Worm (Caenorhabditis elegans) whole organism, young adult: ENCODE data around the gene R05G6.5.

Source experiments
- B0261.1 ChIP-seq: sonication (generic microtip); optimal IDR thresholded peaks from 2 replicates; lab custom pipeline; 2016; ENCODE audit warnings: mild to moderate bottlenecking, missing genetic modification characterization, moderate library complexity, missing compliant biosample characterization
- C06A6.2 ChIP-seq: fragments of 200-800 bp; sonication (Bioruptor generic); conservative IDR thresholded peaks from 2 replicates; pipeline ENCODE4 v1.3.6; 2022; ENCODE audit warnings: missing genetic modification characterization, missing compliant biosample characterization
- F22D6.2 ChIP-seq: sonication (generic microtip); optimal IDR thresholded peaks from 2 replicates; lab custom pipeline; 2016; ENCODE audit warnings: mild to moderate bottlenecking, missing genetic modification characterization, missing compliant biosample characterization
- F57C9.4 ChIP-seq: sonication (generic microtip); optimal IDR thresholded peaks from 2 replicates; lab custom pipeline; 2017; ENCODE audit warnings: mild to moderate bottlenecking, missing genetic modification characterization, missing compliant biosample characterization
- Y53G8AR.9 ChIP-seq: fragments of 200-800 bp; sonication (Bioruptor generic); conservative IDR thresholded peaks from 2 replicates; pipeline ENCODE4 v1.3.6; 2022; ENCODE audit warnings: missing genetic modification reagents, missing genetic modification characterization, missing compliant biosample characterization
- aptf-2 ChIP-seq: fragments of 200-800 bp; sonication (Bioruptor generic); conservative IDR thresholded peaks from 2 replicates; pipeline ENCODE4 v1.3.6; 2022; ENCODE audit warnings: missing genetic modification reagents, missing genetic modification characterization, missing compliant biosample characterization
- attf-5 ChIP-seq: fragments of 200-800 bp; sonication (Bioruptor generic); optimal IDR thresholded peaks from 2 replicates; lab custom pipeline; 2018; ENCODE audit warnings: mild to moderate bottlenecking, missing genetic modification characterization, missing compliant biosample characterization
- attf-6 ChIP-seq: fragments of 200-800 bp; sonication (Bioruptor generic); IDR thresholded peaks from 2 replicates; pipeline ENCODE4 v1.3.6; 2022; ENCODE audit warnings: missing genetic modification reagents, missing genetic modification characterization, missing compliant biosample characterization
- cebp-1 ChIP-seq, 2 experiments: fragments of 200-800 bp in 1 of 2; sonication (Bioruptor generic) in 1 of 2; sonication (generic microtip) in 1 of 2; IDR thresholded peaks in 1 of 2; optimal IDR thresholded peaks in 1 of 2; 2 replicates each; pipeline versions ENCODE4 v1.3.6 to Lab custom; 2017 to 2022; ENCODE audit warnings: missing compliant biosample characterization in 2 of 2, missing genetic modification characterization in 2 of 2, mild to moderate bottlenecking in 1 of 2, missing genetic modification reagents in 1 of 2, moderate library complexity in 1 of 2
- ceh-27 ChIP-seq: fragments of 200-800 bp; sonication (Bioruptor generic); optimal IDR thresholded peaks from 2 replicates; lab custom pipeline; 2018; ENCODE audit warnings: mild to moderate bottlenecking, missing genetic modification characterization, moderate library complexity, missing compliant biosample characterization
- chd-7 ChIP-seq: sonication (generic microtip); optimal IDR thresholded peaks from 2 replicates; lab custom pipeline; 2016; ENCODE audit warnings: mild to moderate bottlenecking, missing genetic modification characterization, moderate library complexity, missing compliant biosample characterization
- dox-1 ChIP-seq: fragments of 200-800 bp; sonication (Bioruptor generic); IDR thresholded peaks from 2 replicates; pipeline ENCODE4 v1.3.6; 2022; ENCODE audit warnings: missing genetic modification reagents, missing genetic modification characterization, missing compliant biosample characterization
- dpl-1 ChIP-seq: fragments of 150-350 bp; optimal IDR thresholded peaks from 2 replicates; lab custom pipeline; 2014; ENCODE audit warnings: missing biosample characterization, missing genetic modification reagents, missing genetic modification characterization
- egl-18 ChIP-seq: fragments of 200-800 bp; sonication (Bioruptor generic); IDR thresholded peaks from 2 replicates; pipeline ENCODE4 v1.3.6; 2022; ENCODE audit warnings: missing genetic modification reagents, missing genetic modification characterization, missing compliant biosample characterization
- ekl-4 ChIP-seq: fragments of 200-800 bp; sonication (Bioruptor generic); IDR thresholded peaks from 2 replicates; pipeline ENCODE4 v1.3.6; 2022; ENCODE audit warnings: missing genetic modification reagents, missing genetic modification characterization, missing compliant biosample characterization
- ets-4 ChIP-seq: fragments of 200-800 bp; sonication (Bioruptor generic); optimal IDR thresholded peaks from 2 replicates; lab custom pipeline; 2018; ENCODE audit warnings: mild to moderate bottlenecking, missing genetic modification characterization, missing compliant biosample characterization
- hmg-1.2 ChIP-seq: fragments of 200-800 bp; sonication (Bioruptor generic); IDR thresholded peaks from 2 replicates; pipeline ENCODE4 v1.3.6; 2022; ENCODE audit warnings: missing genetic modification reagents, missing genetic modification characterization, missing compliant biosample characterization
- hrde-1 ChIP-seq: sonication (generic microtip); optimal IDR thresholded peaks from 2 replicates; lab custom pipeline; 2016; ENCODE audit warnings: missing genetic modification characterization, mild to moderate bottlenecking, missing compliant biosample characterization, moderate library complexity, missing genotype, missing genetic modification reagents, borderline replicate concordance
- let-607 ChIP-seq, 2 experiments: fragments of 200-800 bp in 1 of 2; sonication (Bioruptor generic) in 1 of 2; sonication (generic microtip) in 1 of 2; optimal IDR thresholded peaks; 2 replicates each; lab custom pipeline; 2016 to 2018; ENCODE audit warnings: mild to moderate bottlenecking in 2 of 2, missing compliant biosample characterization in 2 of 2, missing genetic modification characterization in 2 of 2, moderate library complexity in 2 of 2, missing genotype in 1 of 2
- lin-40 ChIP-seq: sonication (generic microtip); optimal IDR thresholded peaks from 2 replicates; lab custom pipeline; 2016; ENCODE audit warnings: missing genetic modification characterization, mild to moderate bottlenecking, missing compliant biosample characterization, missing genotype, missing genetic modification reagents
- lsl-1 ChIP-seq: fragments of 200-800 bp; sonication (Bioruptor generic); optimal IDR thresholded peaks from 2 replicates; lab custom pipeline; 2018; ENCODE audit warnings: mild to moderate bottlenecking, missing genetic modification characterization, moderate library complexity, missing compliant biosample characterization
- madf-6 ChIP-seq: fragments of 200-800 bp; sonication (Bioruptor generic); IDR thresholded peaks from 2 replicates; pipeline ENCODE4 v1.3.6; 2022; ENCODE audit warnings: missing genetic modification reagents, missing genetic modification characterization, missing compliant biosample characterization
- madf-8 ChIP-seq: fragments of 200-800 bp; sonication (Bioruptor generic); conservative IDR thresholded peaks from 2 replicates; pipeline ENCODE4 v1.3.6; 2022; ENCODE audit warnings: missing genetic modification reagents, missing genetic modification characterization, missing compliant biosample characterization
- mes-4 ChIP-seq: sonication (generic microtip); optimal IDR thresholded peaks from 2 replicates; lab custom pipeline; 2016; ENCODE audit warnings: missing genotype, missing genetic modification characterization, missing compliant biosample characterization
- nhr-27 ChIP-seq: fragments of 200-800 bp; sonication (Bioruptor generic); optimal IDR thresholded peaks from 2 replicates; lab custom pipeline; 2018; ENCODE audit warnings: mild to moderate bottlenecking, missing genetic modification characterization, moderate library complexity, missing compliant biosample characterization
- nhr-80 ChIP-seq: sonication (generic microtip); optimal IDR thresholded peaks from 2 replicates; lab custom pipeline; 2016; ENCODE audit warnings: missing genetic modification characterization, missing compliant biosample characterization
- pbrm-1 ChIP-seq: fragments of 200-800 bp; sonication (Bioruptor generic); IDR thresholded peaks from 2 replicates; pipeline ENCODE4 v1.3.6; 2022; ENCODE audit warnings: missing genetic modification reagents, missing genetic modification characterization, missing compliant biosample characterization
- rpc-1 ChIP-seq, 2 experiments: fragments of 150-350 bp in 1 of 2; sonication (generic microtip) in 1 of 2; optimal IDR thresholded peaks; 2 replicates each; lab custom pipeline; 2014 to 2018; ENCODE audit warnings: missing biosample characterization in 1 of 2, missing genetic modification characterization in 1 of 2, missing genetic modification reagents in 1 of 2, missing genotype in 1 of 2
- snpc-1.3 ChIP-seq: sonication (generic microtip); optimal IDR thresholded peaks from 2 replicates; lab custom pipeline; 2017; ENCODE audit warnings: missing genetic modification characterization, mild to moderate bottlenecking, missing compliant biosample characterization, antibody characterized with exemption, moderate library complexity, missing genotype, missing genetic modification reagents; ENCODE audit not compliant: insufficient read depth
- snpc-4 ChIP-seq, 5 experiments: fragments of 150-350 bp in 1 of 5; sonication (generic microtip) in 4 of 5; optimal IDR thresholded peaks; 2 replicates each; lab custom pipeline; 2014 to 2018; ENCODE audit warnings: missing genetic modification characterization in 5 of 5, missing biosample characterization in 3 of 5, antibody characterized with exemption in 2 of 5, mild to moderate bottlenecking in 2 of 5, missing compliant biosample characterization in 2 of 5, missing genotype in 2 of 5, moderate library complexity in 2 of 5, missing genetic modification reagents in 1 of 5
- somi-1 ChIP-seq: fragments of 200-800 bp; sonication (Bioruptor generic); optimal IDR thresholded peaks from 2 replicates; lab custom pipeline; 2018; ENCODE audit warnings: mild to moderate bottlenecking, missing genetic modification characterization, missing compliant biosample characterization
- tbp1 ChIP-seq: fragments of 200-800 bp; sonication (Bioruptor generic); optimal IDR thresholded peaks from 2 replicates; lab custom pipeline; 2018; ENCODE audit warnings: mild to moderate bottlenecking, missing genetic modification characterization, missing compliant biosample characterization
- ztf-25 ChIP-seq: fragments of 200-800 bp; sonication (Bioruptor generic); IDR thresholded peaks from 2 replicates; pipeline ENCODE4 v1.3.6; 2022; ENCODE audit warnings: missing genetic modification reagents, missing genetic modification characterization, missing compliant biosample characterization
- ztf-28 ChIP-seq: fragments of 200-800 bp; sonication (Bioruptor generic); IDR thresholded peaks from 2 replicates; pipeline ENCODE4 v1.3.6; 2022; ENCODE audit warnings: missing genetic modification reagents, missing genetic modification characterization, missing compliant biosample characterization

The R05G6.5 gene

DNA sequence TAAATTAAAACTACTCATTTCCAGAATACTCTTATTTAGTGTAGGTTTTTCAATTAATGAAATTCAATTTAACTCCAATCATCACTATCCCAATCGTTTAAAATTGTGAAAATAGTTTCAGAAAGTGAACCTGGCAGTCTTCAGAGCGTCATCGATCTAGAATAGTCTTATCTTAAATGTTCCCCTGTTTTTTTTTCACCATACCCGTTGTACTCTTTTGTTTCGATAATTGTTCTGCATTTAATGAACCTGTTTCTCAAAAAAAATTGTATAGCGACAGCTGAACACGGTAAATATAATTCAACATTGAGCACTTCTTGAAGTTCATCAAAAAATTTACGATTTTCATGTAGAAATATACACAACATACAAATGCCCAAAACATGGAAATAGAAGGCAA is 43.1 kb downstream of the R05G6.5 start (continued):
- peak; percentile 3 for TF ChIP-seq snpc-1.3 (tag; lab: Kevin White, UChicago)

DNA sequence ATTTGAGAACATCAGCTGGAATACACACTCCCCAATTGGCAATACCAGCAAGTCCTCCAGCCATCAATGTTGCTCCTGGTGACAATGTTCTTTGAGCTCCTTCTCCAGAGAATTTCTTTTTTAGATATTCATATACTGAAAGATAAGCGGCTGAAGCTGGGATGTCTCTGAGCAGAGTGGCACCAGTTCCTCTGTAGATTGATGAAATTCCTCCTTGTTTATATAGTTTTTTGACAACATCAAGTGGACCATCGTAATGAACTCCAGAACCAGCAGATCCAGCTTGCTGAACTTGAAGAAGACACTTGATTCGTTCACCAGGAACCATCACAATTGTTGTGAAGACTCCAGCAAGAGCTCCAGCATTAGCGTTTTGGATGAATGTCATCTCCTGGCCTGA is 43.9 kb downstream of the R05G6.5 start:
- TF ChIP-seq lin-40 (tag; lab: Kevin White, UChicago), result no peak
- TF ChIP-seq ceh-27 (GFP tag; lab: Kevin White, UChicago), result no peak
- no peak for TF ChIP-seq cebp-1 (GFP tag; IDR thresholded peaks at IDR 0.05; lab: Robert Waterston, UW)
- no peak for TF ChIP-seq cebp-1 (tag; optimal IDR thresholded peaks at IDR 0.05; lab: Kevin White, UChicago)
- TF ChIP-seq chd-7 (tag; lab: Kevin White, UChicago), result no peak
- TF ChIP-seq F22D6.2 (tag; lab: Kevin White, UChicago), result no peak
- TF ChIP-seq B0261.1 (tag; lab: Kevin White, UChicago), result no peak
- TF ChIP-seq snpc-1.3 (tag; lab: Kevin White, UChicago), result no peak
- TF ChIP-seq egl-18 (GFP tag; lab: Robert Waterston, UW), result no peak
- no peak for TF ChIP-seq ztf-28 (GFP tag; lab: Robert Waterston, UW)
- no peak for TF ChIP-seq nhr-27 (tag; lab: Kevin White, UChicago)
- TF ChIP-seq ztf-25 (GFP tag; lab: Robert Waterston, UW), result no peak
- TF ChIP-seq rpc-1 (optimal IDR thresholded peaks at IDR 0.05; lab: Kevin White, UChicago), result no peak
- no peak for TF ChIP-seq rpc-1 (tag; optimal IDR thresholded peaks at IDR 0.05; lab: Kevin White, UChicago)
- TF ChIP-seq lsl-1 (GFP tag; lab: Kevin White, UChicago), result no peak
- TF ChIP-seq attf-6 (GFP tag; lab: Robert Waterston, UW), result no peak
- no peak for TF ChIP-seq ets-4 (GFP tag; lab: Kevin White, UChicago)
- TF ChIP-seq dpl-1 (GFP tag; lab: Kevin White, UChicago), result no peak
- TF ChIP-seq madf-6 (GFP tag; lab: Robert Waterston, UW), result no peak
- no peak for TF ChIP-seq hrde-1
- TF ChIP-seq Y53G8AR.9 (GFP tag; lab: Robert Waterston, UW), result no peak
- TF ChIP-seq C06A6.2, result no peak

DNA sequence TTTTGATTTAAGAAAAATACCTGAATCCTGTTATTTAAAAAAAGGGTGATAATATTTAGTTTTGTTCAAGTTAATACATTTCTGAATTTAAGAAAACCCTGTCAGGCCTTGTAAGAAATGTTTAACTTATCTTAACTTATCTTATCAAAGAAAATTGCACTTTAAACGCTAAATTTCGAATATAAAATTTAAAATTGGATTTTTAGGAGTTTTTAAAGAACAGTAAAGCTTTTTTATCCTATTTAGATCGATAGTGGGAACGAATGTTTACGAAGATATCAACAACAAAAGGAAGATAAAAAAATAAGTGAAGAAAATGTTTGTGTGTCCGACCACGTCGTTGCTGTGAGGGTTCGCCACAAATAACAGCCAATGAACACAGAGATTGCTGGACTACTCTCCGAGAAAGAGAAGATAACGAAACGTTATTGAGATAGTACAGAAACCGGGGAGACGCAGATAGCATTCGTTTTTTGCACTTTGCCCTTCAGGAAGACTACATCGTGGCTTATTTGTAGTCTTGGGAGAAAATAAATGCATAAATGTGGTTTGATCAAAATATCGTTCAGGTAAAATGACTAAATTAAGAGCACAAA is 44.9 kb downstream of the R05G6.5 start, which contains the start of gene dif-1:
TSS of gene dif-1 (minus strand) at position 51 of the 596 bp plus-strand sequence.
- TF ChIP-seq pbrm-1 (0 out of 2 replicates have a peak, but pooled peaks have one; percentile 13), Y53G8AR.9 (GFP tag; lab: Robert Waterston, UW) (0 out of 2 replicates have a peak, but pooled peaks have one; percentile 51), somi-1 (peak; percentile 14), let-607 (tag; optimal IDR thresholded peaks at IDR 0.05; lab: Kevin White, UChicago) (peak in 1 of 2 experiments; percentile 47), aptf-2 (0 out of 2 replicates have a peak, but pooled peaks have one; percentile 63), mes-4 (no peak), madf-6 (GFP tag; lab: Robert Waterston, UW) (0 out of 2 replicates have a peak, but pooled peaks have one; percentile 7), nhr-80 (tag; lab: Kevin White, UChicago) (peak; percentile 64), cebp-1 (GFP tag; IDR thresholded peaks at IDR 0.05; lab: Robert Waterston, UW) (no peak), cebp-1 (tag; optimal IDR thresholded peaks at IDR 0.05; lab: Kevin White, UChicago) (peak; percentile 53), hmg-1.2 (GFP tag; lab: Robert Waterston, UW) (peak; percentile 91), dox-1 (GFP tag; lab: Robert Waterston, UW) (no peak), lin-40 (tag; lab: Kevin White, UChicago) (peak; percentile 34), attf-5 (GFP tag; lab: Kevin White, UChicago) (peak; percentile 23), F57C9.4 (tag; lab: Kevin White, UChicago) (no peak), tbp1 (GFP tag; lab: Kevin White, UChicago) (peak; percentile 19), madf-8 (GFP tag; lab: Robert Waterston, UW) (no peak), ekl-4 (0 out of 2 replicates have a peak, but pooled peaks have one; percentile 27), snpc-4 (GFP tag; optimal IDR thresholded peaks at IDR 0.05; lab: Kevin White, UChicago) (no peak), snpc-4 (tag; optimal IDR thresholded peaks at IDR 0.05; lab: Kevin White, UChicago) (peak in 1 of 4 experiments; percentile 43)
